Fruit fly (Drosophila melanogaster) whole organism, wandering third instar larva: ENCODE results near the gene CG18557.
A peak's percentile ranks its signal among the peaks of the same experiment; 100 is the strongest.

Source experiments
- Abd-B ChIP-seq: fragments of >200 bp; optimal IDR thresholded peaks from 2 replicates; lab custom pipeline; 2017; ENCODE audit warnings: missing biosample characterization, missing genetic modification characterization
- CG32264 ChIP-seq: fragments of 200-800 bp; sonication (Bioruptor generic); optimal IDR thresholded peaks from 2 replicates; lab custom pipeline; 2016; ENCODE audit warnings: missing biosample characterization, missing genetic modification characterization
- CG9705 ChIP-seq: fragments of 200-800 bp; sonication (Bioruptor generic); optimal IDR thresholded peaks from 2 replicates; lab custom pipeline; 2018; ENCODE audit warnings: missing biosample characterization, mild to moderate bottlenecking, missing genetic modification characterization
- CrebA ChIP-seq: fragments of 200-800 bp; sonication (Bioruptor generic); optimal IDR thresholded peaks from 2 replicates; lab custom pipeline; 2016; ENCODE audit warnings: missing biosample characterization, mild to moderate bottlenecking, missing genetic modification characterization, borderline replicate concordance
- Dfd ChIP-seq: fragments of >200 bp; optimal IDR thresholded peaks from 2 replicates; lab custom pipeline; 2017; ENCODE audit warnings: missing biosample characterization, missing genetic modification characterization
- Dif ChIP-seq: fragments of 200-275, 200-300 bp; sonication (Bioruptor generic); optimal IDR thresholded peaks from 2 replicates; lab custom pipeline; 2018; ENCODE audit warnings: missing biosample characterization, missing genetic modification characterization; ENCODE audit not compliant: partially characterized antibody
- GATAd ChIP-seq: sonication (Bioruptor generic); optimal IDR thresholded peaks from 2 replicates; lab custom pipeline; 2016; ENCODE audit warnings: missing biosample characterization, missing genetic modification characterization
- HLH106 ChIP-seq: fragments of 200-800 bp; optimal IDR thresholded peaks from 3 replicates; lab custom pipeline; 2019; ENCODE audit warnings: missing biosample characterization, mild to moderate bottlenecking, missing genetic modification characterization, moderate library complexity
- Hnf4 ChIP-seq: fragments of 200-800 bp; sonication (Bioruptor generic); optimal IDR thresholded peaks from 2 replicates; lab custom pipeline; 2016; ENCODE audit warnings: missing biosample characterization, mild to moderate bottlenecking, missing genetic modification characterization
- Hr78 ChIP-seq: fragments of >200 bp; optimal IDR thresholded peaks from 2 replicates; lab custom pipeline; 2017; ENCODE audit warnings: missing biosample characterization, missing genetic modification characterization
- Hr83 ChIP-seq: fragments of 200-300 bp; sonication (Bioruptor generic); optimal IDR thresholded peaks from 2 replicates; lab custom pipeline; 2016; ENCODE audit warnings: missing biosample characterization, mild to moderate bottlenecking, missing genetic modification characterization, moderate library complexity; ENCODE audit not compliant: poor library complexity, severe bottlenecking
- Jra ChIP-seq: sonication (Bioruptor generic); optimal IDR thresholded peaks from 2 replicates; lab custom pipeline; 2016; ENCODE audit warnings: missing biosample characterization, missing genetic modification characterization
- Mio ChIP-seq: sonication (Bioruptor generic); optimal IDR thresholded peaks from 2 replicates; lab custom pipeline; 2016; ENCODE audit warnings: missing biosample characterization, missing genetic modification characterization
- Myc ChIP-seq: fragments of >200 bp; optimal IDR thresholded peaks from 2 replicates; lab custom pipeline; 2017
- N ChIP-seq: fragments of >200 bp; optimal IDR thresholded peaks from 2 replicates; lab custom pipeline; 2018; ENCODE audit warnings: missing biosample characterization, missing external identifiers, missing genetic modification characterization
- OdsH ChIP-seq: fragments of 200-800 bp; sonication (Bioruptor generic); optimal IDR thresholded peaks from 2 replicates; lab custom pipeline; 2016; ENCODE audit warnings: missing biosample characterization, mild to moderate bottlenecking, missing genetic modification characterization
- Rel ChIP-seq, 2 experiments: fragments of 200-800 bp; sonication (Bioruptor generic) in 1 of 2; optimal IDR thresholded peaks; 2 replicates in 1 of 2; 3 replicates in 1 of 2; lab custom pipeline; 2016 to 2019; ENCODE audit warnings: mild to moderate bottlenecking in 2 of 2, missing biosample characterization in 2 of 2, missing genetic modification characterization in 2 of 2, moderate library complexity in 1 of 2
- Sp1 ChIP-seq: fragments of 200-800 bp; sonication (Bioruptor generic); optimal IDR thresholded peaks from 3 replicates; lab custom pipeline; 2019; ENCODE audit warnings: missing biosample characterization, mild to moderate bottlenecking, missing genetic modification characterization, moderate library complexity
- Vsx2 ChIP-seq: fragments of 200-300, 225-300 bp; sonication (Bioruptor generic); optimal IDR thresholded peaks from 2 replicates; lab custom pipeline; 2018; ENCODE audit warnings: missing biosample characterization, missing genetic modification characterization; ENCODE audit not compliant: partially characterized antibody
- br ChIP-seq: fragments of 200-800 bp; sonication (Bioruptor generic); optimal IDR thresholded peaks from 2 replicates; lab custom pipeline; 2016; ENCODE audit warnings: missing biosample characterization, missing genetic modification characterization
- brk ChIP-seq: fragments of 200-800 bp; sonication (Bioruptor generic); optimal IDR thresholded peaks from 2 replicates; lab custom pipeline; 2016; ENCODE audit warnings: missing biosample characterization, mild to moderate bottlenecking, missing genetic modification characterization
- dl ChIP-seq, 2 experiments: fragments of 175-275, 200-275 bp in 1 of 2; fragments of 200-275 bp in 1 of 2; sonication (Bioruptor generic); optimal IDR thresholded peaks; lab custom pipeline; 2018; ENCODE audit warnings: mild to moderate bottlenecking in 2 of 2, missing biosample characterization in 2 of 2, missing genetic modification characterization in 2 of 2, moderate library complexity in 2 of 2; ENCODE audit not compliant: partially characterized antibody in 2 of 2, insufficient read depth in 1 of 2
- dmrt93B ChIP-seq: fragments of 200-800 bp; sonication (Bioruptor generic); optimal IDR thresholded peaks from 2 replicates; lab custom pipeline; 2018; ENCODE audit warnings: missing biosample characterization, mild to moderate bottlenecking, missing genetic modification characterization
- dsf ChIP-seq: sonication (Bioruptor generic); optimal IDR thresholded peaks from 2 replicates; lab custom pipeline; 2016; ENCODE audit warnings: missing biosample characterization, missing genetic modification characterization, borderline replicate concordance
- ey ChIP-seq: fragments of 200-800 bp; sonication (Bioruptor generic); optimal IDR thresholded peaks from 2 replicates; lab custom pipeline; 2016; ENCODE audit warnings: missing biosample characterization, missing genetic modification characterization
- foxo ChIP-seq, 2 experiments: fragments of 200-800 bp; sonication (Bioruptor generic); optimal IDR thresholded peaks; 2 replicates in 1 of 2; 3 replicates in 1 of 2; lab custom pipeline; 2016 to 2017; ENCODE audit warnings: missing biosample characterization in 2 of 2, missing genetic modification characterization in 2 of 2
- fru ChIP-seq: fragments of 200-800 bp; sonication (Bioruptor generic); optimal IDR thresholded peaks from 3 replicates; lab custom pipeline; 2016; ENCODE audit warnings: missing biosample characterization, mild to moderate bottlenecking, missing genetic modification characterization
- h ChIP-seq: fragments of 200-800 bp; sonication (Bioruptor generic); optimal IDR thresholded peaks from 3 replicates; lab custom pipeline; 2016; ENCODE audit warnings: missing biosample characterization, mild to moderate bottlenecking, missing genetic modification characterization
- jim ChIP-seq: fragments of 175-275, 200-325 bp; sonication (Bioruptor generic); optimal IDR thresholded peaks from 2 replicates; lab custom pipeline; 2016; ENCODE audit warnings: missing biosample characterization, mild to moderate bottlenecking, missing genetic modification characterization
- lola ChIP-seq: fragments of >200 bp; optimal IDR thresholded peaks from 2 replicates; lab custom pipeline; 2017; ENCODE audit warnings: missing biosample characterization, missing genetic modification characterization
- pan ChIP-seq: fragments of >200 bp; optimal IDR thresholded peaks from 2 replicates; lab custom pipeline; 2017
- psq ChIP-seq: fragments of 200-800 bp; sonication (Bioruptor generic); optimal IDR thresholded peaks from 3 replicates; lab custom pipeline; 2017; ENCODE audit warnings: missing biosample characterization, mild to moderate bottlenecking, missing genetic modification characterization, moderate library complexity
- rgr ChIP-seq: fragments of 200-800 bp; sonication (Bioruptor generic); optimal IDR thresholded peaks from 3 replicates; lab custom pipeline; 2016; ENCODE audit warnings: missing biosample characterization, mild to moderate bottlenecking, missing genetic modification characterization
- sage ChIP-seq: fragments of 200-800 bp; sonication (Bioruptor generic); optimal IDR thresholded peaks from 2 replicates; lab custom pipeline; 2016; ENCODE audit warnings: missing biosample characterization, mild to moderate bottlenecking, missing genetic modification characterization
- sv ChIP-seq: fragments of 200-800 bp; sonication (Bioruptor generic); optimal IDR thresholded peaks from 3 replicates; lab custom pipeline; 2016; ENCODE audit warnings: missing biosample characterization, missing genetic modification characterization
- tai ChIP-seq: sonication (Bioruptor generic); optimal IDR thresholded peaks from 2 replicates; lab custom pipeline; 2016; ENCODE audit warnings: missing biosample characterization, missing genetic modification characterization
- usp ChIP-seq: fragments of >200 bp; optimal IDR thresholded peaks from 2 replicates; lab custom pipeline; 2017; ENCODE audit warnings: missing biosample characterization, missing genetic modification characterization
- woc ChIP-seq: sonication (Bioruptor generic); optimal IDR thresholded peaks from 2 replicates; lab custom pipeline; 2016; ENCODE audit warnings: missing biosample characterization, mild to moderate bottlenecking, missing genetic modification characterization

The CG18557 gene

dm6 chr2L:2882968-2883702 lies 37.6 kb upstream of the CG18557 start:
- TF ChIP-seq sage (GFP tag; lab: Kevin White, UChicago) (no peak), rgr (peak; percentile 64), ey (GFP tag; lab: Kevin White, UChicago) (peak; percentile 54), Dif (no peak), br (peak; percentile 83), OdsH (GFP tag; lab: Kevin White, UChicago) (peak; percentile 65), CrebA (GFP tag; lab: Kevin White, UChicago) (no peak), Hr78 (GFP tag; lab: Kevin White, UChicago) (no peak), CG9705 (GFP tag; lab: Kevin White, UChicago) (no peak), Hnf4 (GFP tag; lab: Kevin White, UChicago) (peak; percentile 52), pan (no peak), HLH106 (peak; percentile 37), Jra (peak; percentile 44), Rel (GFP tag; optimal IDR thresholded peaks at IDR 0.05; lab: Kevin White, UChicago) (no peak), Rel (tag; optimal IDR thresholded peaks at IDR 0.05; lab: Kevin White, UChicago) (no peak), Sp1 (GFP tag; lab: Kevin White, UChicago) (peak; percentile 57), usp (no peak), woc (GFP tag; lab: Kevin White, UChicago) (no peak), Hr83 (peak; percentile 87), Mio (no peak), psq (GFP tag; lab: Kevin White, UChicago) (peak; percentile 47), foxo (GFP tag; optimal IDR thresholded peaks at IDR 0.05; lab: Kevin White, UChicago) (peak in 1 of 2 experiments; percentile 79), jim (peak; percentile 66), fru (GFP tag; lab: Kevin White, UChicago) (peak; percentile 70), h (GFP tag; lab: Kevin White, UChicago) (peak; percentile 80), N (GFP tag; lab: Kevin White, UChicago) (no peak), Vsx2 (GFP tag; lab: Kevin White, UChicago) (no peak), dsf (GFP tag; lab: Kevin White, UChicago) (no peak)
- TF ChIP-seq, all 38 proteins: peak for 14

- TF ChIP-seq CG9705 (GFP tag; lab: Kevin White, UChicago) (peak; percentile 6), Jra (no peak), lola (no peak), rgr (peak; percentile 53), Myc (lab: Kevin White, UChicago) (peak; percentile 66), Rel (GFP tag; optimal IDR thresholded peaks at IDR 0.05; lab: Kevin White, UChicago) (no peak), Rel (tag; optimal IDR thresholded peaks at IDR 0.05; lab: Kevin White, UChicago) (peak; percentile 32), woc (GFP tag; lab: Kevin White, UChicago) (peak; percentile 20), Sp1 (GFP tag; lab: Kevin White, UChicago) (peak; percentile 62), sv (GFP tag; lab: Kevin White, UChicago) (peak; percentile 64), Dfd (no peak), foxo (GFP tag; optimal IDR thresholded peaks at IDR 0.05; lab: Kevin White, UChicago) (peak in 1 of 2 experiments; percentile 81), Mio (no peak), Hr78 (GFP tag; lab: Kevin White, UChicago) (no peak), br (peak; percentile 51), Hnf4 (GFP tag; lab: Kevin White, UChicago) (peak; percentile 20), ey (GFP tag; lab: Kevin White, UChicago) (peak; percentile 71), fru (GFP tag; lab: Kevin White, UChicago) (peak; percentile 53), jim (no peak), dsf (GFP tag; lab: Kevin White, UChicago) (no peak), dmrt93B (no peak), h (GFP tag; lab: Kevin White, UChicago) (peak; percentile 46), HLH106 (peak; percentile 58), brk (GFP tag; lab: Kevin White, UChicago) (no peak), OdsH (GFP tag; lab: Kevin White, UChicago) (peak; percentile 43), sage (GFP tag; lab: Kevin White, UChicago) (no peak), GATAd (GFP tag; lab: Kevin White, UChicago) (no peak)
Observed at dm6 chr2L:2878859-2879258, 33.3 kb upstream of the CG18557 start, which contains the start of gene RabGGTb. Gene RabGGTb (plus strand): TSS chr2L:2879112.

dm6 chr2L:2878188-2878587 lies 32.7 kb upstream of the CG18557 start, which contains the start of the genes Prx6a and Sbat:
Gene Prx6a (minus strand): TSS chr2L:2878232.
Gene Sbat (plus strand): TSS chr2L:2878344.
- TF ChIP-seq Myc (lab: Kevin White, UChicago) (peak; percentile 4), Hr83 (no peak), lola (no peak), Dfd (no peak), usp (no peak), HLH106 (peak; percentile 90), CG32264 (GFP tag; lab: Kevin White, UChicago) (no peak), Mio (no peak), ey (GFP tag; lab: Kevin White, UChicago) (peak; percentile 74), Sp1 (GFP tag; lab: Kevin White, UChicago) (peak; percentile 76), Hnf4 (GFP tag; lab: Kevin White, UChicago) (peak; percentile 70), Jra (peak; percentile 49), CG9705 (GFP tag; lab: Kevin White, UChicago) (peak; percentile 83), OdsH (GFP tag; lab: Kevin White, UChicago) (peak; percentile 50), br (peak; percentile 70), dl (GFP tag; optimal IDR thresholded peaks at IDR 0.05; lab: Kevin White, UChicago; ENCODE audit: insufficient read depth in 1 of 2, partially characterized antibody in 2 of 2) (no peak), CrebA (GFP tag; lab: Kevin White, UChicago) (no peak), dmrt93B (peak; percentile 59), brk (GFP tag; lab: Kevin White, UChicago) (no peak), tai (no peak), fru (GFP tag; lab: Kevin White, UChicago) (peak; percentile 77), N (GFP tag; lab: Kevin White, UChicago) (no peak), pan (no peak), Dif (no peak), sage (GFP tag; lab: Kevin White, UChicago) (no peak), Abd-B (GFP tag; lab: Kevin White, UChicago) (no peak), psq (GFP tag; lab: Kevin White, UChicago) (peak; percentile 26), rgr (peak; percentile 79)
